Fruit fly (Drosophila melanogaster): ENCODE results near the gene Edg91.

Gene Edg91

DNA sequence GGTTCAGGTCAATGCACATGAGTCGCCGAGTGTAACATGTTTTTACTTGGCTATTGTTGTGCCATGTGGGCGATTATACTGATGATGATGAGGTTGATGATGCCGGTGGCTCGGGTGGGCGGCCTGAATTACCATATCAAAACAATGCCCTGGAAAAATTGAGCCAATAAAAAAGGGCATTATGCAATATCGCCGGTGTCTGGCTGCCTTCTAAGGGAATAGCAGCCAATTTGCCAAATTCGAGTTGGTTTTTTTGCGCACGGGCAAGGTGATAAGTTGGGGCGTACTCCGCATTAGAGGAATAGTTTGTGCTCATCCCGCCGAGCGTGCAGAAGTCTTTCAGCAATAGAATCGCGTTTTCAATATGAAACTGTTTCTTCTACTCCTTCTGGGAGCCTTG lies 2.3 kb downstream of the Edg91 start, which contains the start of gene CG14329:
CG14329 (plus strand) TSS at position 301 of the 400 bp plus-strand sequence.
- TF ChIP-seq Sin3A (optimal IDR thresholded peaks at IDR 0.05) (no peak), psq (optimal IDR thresholded peaks at IDR 0.05) (no peak), ttk (optimal IDR thresholded peaks at IDR 0.05) (no peak), insv (optimal IDR thresholded peaks at IDR 0.05) (no peak)

DNA sequence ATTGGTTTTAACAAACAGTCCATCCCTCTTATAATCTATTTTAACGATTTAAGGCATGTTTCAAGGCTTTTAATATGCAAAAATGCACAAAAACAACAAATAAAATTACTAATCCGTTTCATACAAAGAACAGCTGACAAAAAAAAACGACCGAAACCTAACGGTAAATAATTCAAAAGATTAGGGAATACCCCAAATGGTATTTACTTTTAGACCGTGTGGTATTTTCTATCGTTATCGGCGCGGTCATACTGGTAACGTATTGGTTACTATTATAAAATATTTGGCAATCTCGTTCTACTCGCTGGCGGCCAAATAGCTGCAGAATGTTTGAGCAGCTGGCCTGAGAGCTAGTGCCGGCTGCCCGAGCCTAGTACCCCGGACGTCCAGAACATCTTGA lies 5.4 kb downstream of the Edg91 start, which contains the start of gene sll:
sll (plus strand) TSS at position 235 of the 400 bp plus-strand sequence.
- TF ChIP-seq h (optimal IDR thresholded peaks at IDR 0.05), result no peak
- no peak for TF ChIP-seq ttk (optimal IDR thresholded peaks at IDR 0.05)
- no peak for TF ChIP-seq Sin3A (optimal IDR thresholded peaks at IDR 0.05)
- TF ChIP-seq Myc (optimal IDR thresholded peaks at IDR 0.05), result no peak
- no peak for TF ChIP-seq psq (optimal IDR thresholded peaks at IDR 0.05)
- TF ChIP-seq insv (optimal IDR thresholded peaks at IDR 0.05), result no peak

- TF ChIP-seq insv (optimal IDR thresholded peaks at IDR 0.05) (no peak), h (optimal IDR thresholded peaks at IDR 0.05) (no peak), Myc (optimal IDR thresholded peaks at IDR 0.05) (no peak), ttk (optimal IDR thresholded peaks at IDR 0.05) (no peak), psq (optimal IDR thresholded peaks at IDR 0.05) (no peak), Sin3A (optimal IDR thresholded peaks at IDR 0.05) (no peak)
These were observed 6.2 kb downstream of the Edg91 start for dm6 chr3R:17604880-17605667.

DNA sequence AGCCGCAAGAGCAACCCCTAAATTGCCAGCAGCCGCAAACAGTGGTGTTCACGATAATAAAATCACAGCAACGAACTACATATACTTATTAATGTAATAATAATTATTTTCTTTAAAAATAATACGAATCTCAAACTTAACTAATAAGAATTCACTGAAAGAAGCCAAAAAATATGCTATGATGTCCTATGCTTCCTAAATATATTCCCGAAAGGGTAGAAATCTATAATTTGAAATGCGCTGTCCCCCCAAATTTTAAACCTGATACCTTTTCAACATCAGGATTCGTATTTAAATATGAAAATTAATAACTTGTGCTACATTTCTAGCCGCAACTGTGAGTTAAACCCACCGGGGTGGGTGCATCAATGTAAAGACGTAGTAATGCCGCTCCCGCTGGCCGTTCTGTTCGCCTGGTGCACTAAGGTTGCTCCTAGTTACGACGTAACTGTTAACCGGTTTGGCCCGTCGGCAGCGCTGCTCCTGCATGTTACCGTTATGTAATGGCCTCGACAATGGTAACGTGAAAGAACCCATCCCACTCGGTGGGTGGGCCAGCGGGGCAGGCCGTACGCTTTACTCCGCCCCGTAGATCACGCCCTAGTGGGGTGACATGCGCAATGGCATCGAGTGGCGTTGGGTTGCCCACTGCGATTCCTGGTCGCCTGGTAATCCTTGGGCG lies 7.0 kb downstream of the Edg91 start:
- no peak for TF ChIP-seq ttk (optimal IDR thresholded peaks at IDR 0.05)
- no peak for TF ChIP-seq Myc (optimal IDR thresholded peaks at IDR 0.05)
- no peak for TF ChIP-seq psq (optimal IDR thresholded peaks at IDR 0.05)
- TF ChIP-seq insv (optimal IDR thresholded peaks at IDR 0.05), result no peak
- TF ChIP-seq Sin3A (optimal IDR thresholded peaks at IDR 0.05), result no peak
- TF ChIP-seq h (optimal IDR thresholded peaks at IDR 0.05), result no peak

DNA sequence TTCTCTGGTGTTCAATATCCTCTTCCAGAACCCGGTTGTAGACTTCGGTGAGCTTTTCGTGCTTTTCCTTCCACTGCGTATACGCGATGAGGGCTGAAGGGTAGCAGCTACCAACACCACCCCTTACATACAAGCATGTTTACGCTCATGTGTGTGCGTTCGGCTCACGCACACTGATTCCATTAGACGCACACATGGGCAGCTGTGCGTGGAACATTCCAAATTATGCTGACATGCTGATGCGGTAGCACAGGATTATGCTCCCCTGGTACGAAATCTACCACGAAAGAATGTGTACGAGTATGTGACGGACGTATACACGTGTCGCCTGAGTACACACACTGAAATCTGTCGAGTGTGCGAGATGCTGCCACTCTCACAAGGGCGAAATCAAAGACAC lies 7.6 kb downstream of the Edg91 start:
- TF ChIP-seq ttk (optimal IDR thresholded peaks at IDR 0.05), result no peak
- TF ChIP-seq h (optimal IDR thresholded peaks at IDR 0.05), result no peak
- TF ChIP-seq Myc (optimal IDR thresholded peaks at IDR 0.05), result no peak
- no peak for TF ChIP-seq insv (optimal IDR thresholded peaks at IDR 0.05)
- no peak for TF ChIP-seq Sin3A (optimal IDR thresholded peaks at IDR 0.05)
- TF ChIP-seq psq (optimal IDR thresholded peaks at IDR 0.05), result no peak

dm6 chr3R:17602974-17603373 lies 8.3 kb downstream of the Edg91 start:
- no peak for TF ChIP-seq psq (optimal IDR thresholded peaks at IDR 0.05)

- TF ChIP-seq h (optimal IDR thresholded peaks at IDR 0.05) (no peak), ttk (optimal IDR thresholded peaks at IDR 0.05) (no peak), psq (optimal IDR thresholded peaks at IDR 0.05) (no peak), Myc (optimal IDR thresholded peaks at IDR 0.05) (no peak), insv (optimal IDR thresholded peaks at IDR 0.05) (no peak), Sin3A (optimal IDR thresholded peaks at IDR 0.05) (no peak)
These were observed 9.4 kb downstream of the Edg91 start for dm6 chr3R:17601866-17602265.

DNA sequence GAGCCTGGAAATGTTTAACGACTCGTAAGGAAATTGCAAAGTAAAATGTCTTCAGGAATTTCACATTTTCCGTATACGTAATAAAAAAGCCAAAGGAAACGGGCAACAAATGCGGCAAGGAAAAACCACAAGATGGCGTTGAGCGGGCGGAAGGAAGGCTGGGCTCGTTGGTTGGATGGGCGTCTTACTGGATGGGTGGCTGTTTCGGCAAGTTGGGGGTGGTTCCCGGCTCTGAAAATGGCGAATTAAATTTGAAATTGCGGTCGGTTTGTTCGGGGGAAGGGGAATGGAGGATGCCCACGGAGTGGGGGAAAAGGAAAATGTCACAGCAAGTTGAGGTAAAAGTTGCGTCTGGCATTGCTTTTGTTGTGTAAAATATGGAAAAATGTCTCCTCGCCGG lies 11.6 kb downstream of the Edg91 start:
- no peak for TF ChIP-seq Sin3A (optimal IDR thresholded peaks at IDR 0.05)

DNA sequence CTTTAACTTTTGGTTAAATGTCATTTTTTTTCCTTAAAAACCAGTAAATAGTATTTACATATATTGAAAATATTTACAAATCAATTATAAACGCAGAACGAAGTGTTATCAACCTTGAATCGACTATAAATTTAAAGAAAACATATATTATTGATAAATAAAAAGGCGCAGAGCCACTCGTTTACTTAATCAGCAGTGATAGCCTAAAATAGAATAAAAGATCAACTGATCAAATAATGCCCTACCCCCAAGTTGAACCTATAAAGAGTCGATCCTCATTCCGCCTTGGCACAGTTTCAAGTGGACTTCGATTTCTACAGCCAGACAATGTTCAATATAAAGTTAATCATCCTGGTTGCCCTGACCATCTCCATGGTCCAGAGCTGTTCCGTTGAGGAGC lies 15.1 kb downstream of the Edg91 start, which contains the start of gene CG7606:
CG7606 (plus strand) TSS at position 301 of the 400 bp plus-strand sequence.
- TF ChIP-seq Myc (optimal IDR thresholded peaks at IDR 0.05) (no peak), psq (optimal IDR thresholded peaks at IDR 0.05) (no peak), h (optimal IDR thresholded peaks at IDR 0.05) (no peak), insv (optimal IDR thresholded peaks at IDR 0.05) (no peak), Sin3A (optimal IDR thresholded peaks at IDR 0.05) (no peak), ttk (optimal IDR thresholded peaks at IDR 0.05) (no peak)

- TF ChIP-seq Myc (optimal IDR thresholded peaks at IDR 0.05) (no peak), h (optimal IDR thresholded peaks at IDR 0.05) (no peak), insv (optimal IDR thresholded peaks at IDR 0.05) (no peak), psq (optimal IDR thresholded peaks at IDR 0.05) (no peak), Sin3A (optimal IDR thresholded peaks at IDR 0.05) (no peak), ttk (optimal IDR thresholded peaks at IDR 0.05) (no peak)
These were observed 16.2 kb downstream of the Edg91 start, which contains the start of gene Sgs5 for dm6 chr3R:17595084-17595483. Sgs5 (plus strand) TSS chr3R:17595362.

DNA sequence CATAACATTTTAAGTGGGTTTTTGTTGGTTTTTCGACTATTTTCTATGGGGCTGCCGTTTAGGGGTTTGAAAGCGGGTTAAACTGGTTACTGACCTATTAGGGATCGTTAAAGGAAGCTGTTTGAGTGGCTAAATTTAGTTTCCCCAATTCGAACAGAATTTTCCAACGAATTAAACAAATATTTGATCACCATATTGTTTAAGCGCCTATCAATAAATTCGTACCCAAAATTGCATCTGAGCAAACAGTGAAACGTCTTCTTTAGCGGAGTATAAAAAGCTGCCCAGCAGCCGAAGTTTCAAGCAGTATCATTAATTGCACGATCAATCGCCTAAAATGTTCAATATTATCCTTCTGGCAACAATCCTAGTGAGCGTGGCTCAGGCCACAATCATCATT lies 17.2 kb downstream of the Edg91 start, which contains the start of gene Sgs5bis:
Sgs5bis (plus strand) TSS at position 301 of the 400 bp plus-strand sequence.
- no peak for TF ChIP-seq h (optimal IDR thresholded peaks at IDR 0.05)
- no peak for TF ChIP-seq Myc (optimal IDR thresholded peaks at IDR 0.05)
- no peak for TF ChIP-seq ttk (optimal IDR thresholded peaks at IDR 0.05)
- TF ChIP-seq insv (optimal IDR thresholded peaks at IDR 0.05), result no peak

DNA sequence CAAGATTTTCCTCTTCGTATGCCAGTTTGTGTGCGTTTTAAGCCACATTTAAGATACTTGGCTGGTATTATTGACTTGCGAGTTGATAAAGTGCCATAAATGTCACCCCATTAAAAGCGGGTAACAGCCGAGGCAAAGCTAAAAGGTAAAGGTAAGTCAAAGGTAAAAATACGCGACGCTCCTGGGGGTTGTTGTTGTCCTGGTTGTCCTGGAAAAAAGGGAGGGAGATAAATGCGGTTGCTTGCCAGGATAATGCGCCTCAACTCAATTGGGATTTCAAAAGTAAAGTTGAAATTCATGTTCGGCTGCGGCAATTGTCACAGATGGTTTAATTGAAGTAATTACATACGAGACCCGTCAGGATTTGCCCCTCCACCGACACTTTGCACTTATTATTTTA lies 17.8 kb downstream of the Edg91 start:
- TF ChIP-seq Sin3A (optimal IDR thresholded peaks at IDR 0.05) (no peak), ttk (optimal IDR thresholded peaks at IDR 0.05) (no peak), h (optimal IDR thresholded peaks at IDR 0.05) (no peak), insv (optimal IDR thresholded peaks at IDR 0.05) (no peak), Myc (optimal IDR thresholded peaks at IDR 0.05) (no peak), psq (optimal IDR thresholded peaks at IDR 0.05) (no peak)

dm6 chr3R:17591831-17592230 lies 19.5 kb downstream of the Edg91 start:
- TF ChIP-seq insv (optimal IDR thresholded peaks at IDR 0.05) (no peak), ttk (optimal IDR thresholded peaks at IDR 0.05) (no peak), psq (optimal IDR thresholded peaks at IDR 0.05) (no peak), Sin3A (optimal IDR thresholded peaks at IDR 0.05) (no peak), Myc (optimal IDR thresholded peaks at IDR 0.05) (no peak), h (optimal IDR thresholded peaks at IDR 0.05) (no peak)
